Fruit fly (Drosophila melanogaster): ENCODE data around the gene CG9312.

CG9312 gene

DNA sequence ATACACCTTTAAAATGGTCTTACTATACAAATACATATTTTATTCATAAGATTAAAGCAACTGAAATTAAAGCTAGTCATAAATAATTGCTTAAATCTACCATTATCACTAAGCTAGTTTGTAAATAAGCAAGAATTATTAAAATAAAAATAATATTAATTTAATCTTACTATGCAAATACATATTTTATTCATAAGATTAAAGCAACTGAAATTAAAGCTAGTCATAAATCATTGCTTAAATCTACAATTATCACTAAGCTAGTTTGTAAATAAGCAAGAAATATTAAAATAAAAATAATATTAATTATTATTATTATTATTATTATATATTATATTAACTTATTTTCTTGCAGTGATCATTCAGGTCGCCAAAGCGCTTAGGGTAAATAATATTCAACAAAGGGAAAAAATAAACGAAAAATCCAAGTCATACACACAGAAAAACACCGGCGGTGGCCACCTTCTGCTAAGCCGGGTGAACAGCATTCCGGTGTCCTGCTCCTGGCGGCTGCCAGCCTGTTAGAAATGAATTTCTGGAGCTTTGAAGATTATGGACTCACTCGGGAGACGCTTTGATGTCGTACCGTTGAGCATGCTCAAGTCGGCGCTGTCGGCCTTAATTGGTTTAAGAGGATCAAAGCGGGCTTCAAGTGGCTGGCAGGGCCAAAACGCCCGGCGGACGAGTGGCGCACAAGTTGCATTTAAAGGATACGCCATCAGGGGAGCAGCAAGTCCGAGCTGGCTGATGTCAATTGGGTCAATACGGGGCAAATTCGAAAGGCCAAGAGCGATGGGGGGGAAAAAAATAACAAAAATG lies 38.5 kb downstream of the CG9312 start (continued):
- no peak for TF ChIP-seq ttk (GFP tag; IDR thresholded peaks at IDR 0.05)
- TF ChIP-seq Tbp (GFP tag; optimal IDR thresholded peaks at IDR 0.05): no peak
- TF ChIP-seq CG9727 (GFP tag; optimal IDR thresholded peaks at IDR 0.05): peak; percentile 59
- TF ChIP-seq E2f2 (GFP tag; IDR thresholded peaks at IDR 0.05): peak; percentile 13; the same call in 1 of the 2 replicates
- peak; percentile 25 for TF ChIP-seq Sox102F (GFP tag; optimal IDR thresholded peaks at IDR 0.05)
- TF ChIP-seq CG13287 (GFP tag; IDR thresholded peaks at IDR 0.05; ENCODE audit: partially characterized antibody): no peak; the same call in 1 of the 2 replicates
- peak; percentile 78 for TF ChIP-seq CG7556 (GFP tag; optimal IDR thresholded peaks at IDR 0.05)
- TF ChIP-seq CG7372 (GFP tag; IDR thresholded peaks at IDR 0.05): no peak
- 0 out of 2 replicates have a peak, but pooled peaks have one; percentile 29 for TF ChIP-seq Atf6 (GFP tag; IDR thresholded peaks at IDR 0.05)
- no peak for TF ChIP-seq Mes4 (GFP tag; optimal IDR thresholded peaks at IDR 0.05)
- TF ChIP-seq org-1 (GFP tag; optimal IDR thresholded peaks at IDR 0.05): peak; percentile 9
- TF ChIP-seq ken (GFP tag; IDR thresholded peaks at IDR 0.05): no peak
- peak; percentile 10 for TF ChIP-seq Ssrp (tag; optimal IDR thresholded peaks at IDR 0.05)
- TF ChIP-seq Hr51 (GFP tag; optimal IDR thresholded peaks at IDR 0.05): peak in 1 of 2 experiments; percentile 39
- TF ChIP-seq sisA (GFP tag; IDR thresholded peaks at IDR 0.05): no peak; the same call in 1 of the 2 replicates
- TF ChIP-seq CG8924 (tag; optimal IDR thresholded peaks at IDR 0.05): peak; percentile 58
- peak; percentile 58; the same call in 1 of the 3 replicates for TF ChIP-seq row (GFP tag; IDR thresholded peaks at IDR 0.05)
- no peak for TF ChIP-seq hb (GFP tag; IDR thresholded peaks at IDR 0.05; ENCODE audit: partially characterized antibody)
- 0 out of 2 replicates have a peak, but pooled peaks have one; percentile 18 for TF ChIP-seq ara (GFP tag; IDR thresholded peaks at IDR 0.05)
- peak; percentile 27 for TF ChIP-seq Xbp1 (GFP tag; optimal IDR thresholded peaks at IDR 0.05)
- TF ChIP-seq Fer3 (tag; optimal IDR thresholded peaks at IDR 0.05): no peak
- no peak for TF ChIP-seq crc (GFP tag; optimal IDR thresholded peaks at IDR 0.05)
- TF ChIP-seq CG42726 (GFP tag; IDR thresholded peaks at IDR 0.05; ENCODE audit: partially characterized antibody): peak; percentile 37; the same call in 1 of the 2 replicates
- no peak for TF ChIP-seq insv (GFP tag; optimal IDR thresholded peaks at IDR 0.05)
- TF ChIP-seq tio (GFP tag; optimal IDR thresholded peaks at IDR 0.05): peak; percentile 11
- peak; percentile 19; the same call in 1 of the 3 replicates for TF ChIP-seq CG34422 (GFP tag; IDR thresholded peaks at IDR 0.05)
- no peak for TF ChIP-seq mam (GFP tag; optimal IDR thresholded peaks at IDR 0.05)
- peak; percentile 59 for TF ChIP-seq grau (tag; optimal IDR thresholded peaks at IDR 0.05)
- TF ChIP-seq dmrt99B (tag; optimal IDR thresholded peaks at IDR 0.05): peak; percentile 59
- TF ChIP-seq CTCF (GFP tag; optimal IDR thresholded peaks at IDR 0.05): no peak
- peak; percentile 29 for TF ChIP-seq Dek (tag; optimal IDR thresholded peaks at IDR 0.05)
- TF ChIP-seq CG10267 (tag; optimal IDR thresholded peaks at IDR 0.05): peak; percentile 31
- no peak for TF ChIP-seq CG34224 (GFP tag; IDR thresholded peaks at IDR 0.05; ENCODE audit: partially characterized antibody)
- peak; percentile 41 for TF ChIP-seq CG17829 (tag; optimal IDR thresholded peaks at IDR 0.05)
- TF ChIP-seq tgo (GFP tag; IDR thresholded peaks at IDR 0.05): no peak
- TF ChIP-seq Sox100B (GFP tag; optimal IDR thresholded peaks at IDR 0.05): peak; percentile 64
- no peak for TF ChIP-seq CG15514 (GFP tag; optimal IDR thresholded peaks at IDR 0.05)
- TF ChIP-seq ap (GFP tag; IDR thresholded peaks at IDR 0.05): no peak
- TF ChIP-seq gem (tag; optimal IDR thresholded peaks at IDR 0.05): peak; percentile 67
- no peak for TF ChIP-seq Gug (GFP tag; IDR thresholded peaks at IDR 0.05)
- TF ChIP-seq Camta (GFP tag; optimal IDR thresholded peaks at IDR 0.05): no peak
- no peak for TF ChIP-seq Abd-B (GFP tag; optimal IDR thresholded peaks at IDR 0.05)
- TF ChIP-seq CG2712 (tag; optimal IDR thresholded peaks at IDR 0.05): peak; percentile 72
- peak; percentile 30; the same call in 1 of the 2 replicates for TF ChIP-seq Ptx1 (GFP tag; IDR thresholded peaks at IDR 0.05)
- TF ChIP-seq CG2120 (GFP tag; optimal IDR thresholded peaks at IDR 0.05): peak; percentile 31
- peak; percentile 46 for TF ChIP-seq CG17359 (tag; optimal IDR thresholded peaks at IDR 0.05)
- peak; percentile 53 for TF ChIP-seq lab (GFP tag; optimal IDR thresholded peaks at IDR 0.05)
- no peak for TF ChIP-seq luna (GFP tag; optimal IDR thresholded peaks at IDR 0.05)
- peak; percentile 19 for TF ChIP-seq CG14710 (tag; optimal IDR thresholded peaks at IDR 0.05)

All from whole organism, embryonic.